Worm (Caenorhabditis elegans): ENCODE results near the gene sgn-1.

DNA sequence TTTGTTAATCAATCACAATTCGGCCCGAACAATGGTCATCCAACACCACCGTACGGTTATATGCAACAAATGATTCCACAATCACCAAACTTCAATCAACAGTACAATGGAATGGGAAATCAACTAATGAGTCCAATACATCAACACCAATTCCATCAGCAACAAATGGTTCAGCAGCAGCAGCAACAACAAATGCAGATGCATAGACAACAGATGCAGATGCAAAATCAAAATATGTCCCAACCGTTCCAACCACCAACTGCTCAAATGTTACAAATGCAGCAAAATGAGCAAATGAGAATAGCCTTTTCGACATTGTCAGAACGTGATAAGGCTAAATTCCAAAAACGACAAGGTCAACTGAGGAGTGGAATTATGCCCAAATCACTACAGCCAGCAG lies 7.0 kb downstream of the sgn-1 start:
- TF ChIP-seq nhr-77 (tag; optimal IDR thresholded peaks at IDR 0.05) (no peak), ceh-82 (tag; optimal IDR thresholded peaks at IDR 0.05) (no peak), F13H6.1 (tag; optimal IDR thresholded peaks at IDR 0.05) (no peak), unc-62 (GFP tag; optimal IDR thresholded peaks at IDR 0.05) (no peak), dmd-4 (tag; optimal IDR thresholded peaks at IDR 0.05) (no peak), lsy-2 (tag; optimal IDR thresholded peaks at IDR 0.05) (no peak), elt-3 (tag; optimal IDR thresholded peaks at IDR 0.05) (no peak), nhr-10 (tag; optimal IDR thresholded peaks at IDR 0.05) (no peak), unc-39 (tag; optimal IDR thresholded peaks at IDR 0.05) (no peak), ZK546.5 (tag; optimal IDR thresholded peaks at IDR 0.05) (no peak), nhr-11 (tag; optimal IDR thresholded peaks at IDR 0.05) (no peak)

Measured in whole organism, L2 larva.